Fruit fly (Drosophila melanogaster): ENCODE data around the gene CG14280.

The CG14280 gene

DNA sequence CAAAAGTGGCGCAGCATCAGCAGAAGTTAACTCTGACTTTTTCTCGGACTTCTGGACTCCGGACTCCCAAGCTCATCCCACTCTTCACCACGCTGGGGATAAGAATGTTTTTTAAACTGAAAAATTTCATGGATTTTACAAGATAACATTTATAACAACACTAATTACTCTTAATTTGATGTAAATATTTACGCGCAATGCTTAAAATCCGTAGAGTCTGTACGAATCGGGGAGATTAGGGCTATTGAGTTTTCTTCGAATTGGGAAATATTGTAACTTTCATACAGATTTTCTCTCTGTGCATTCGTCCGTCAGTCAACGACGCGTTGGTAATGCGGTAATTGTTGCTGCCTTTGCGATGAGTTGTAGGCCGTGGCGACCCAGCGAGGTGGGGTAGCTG, 25.7 kb downstream of the CG14280 start:
- TF ChIP-seq ovo (GFP tag; optimal IDR thresholded peaks at IDR 0.05) = no peak
- no peak for TF ChIP-seq CG14711 (tag; optimal IDR thresholded peaks at IDR 0.05)
- TF ChIP-seq Hr96 (GFP tag; optimal IDR thresholded peaks at IDR 0.05) = no peak
- TF ChIP-seq Crg-1 (GFP tag; optimal IDR thresholded peaks at IDR 0.05) = no peak
- TF ChIP-seq CG1620 (GFP tag; optimal IDR thresholded peaks at IDR 0.05) = no peak
- no peak for TF ChIP-seq CG33017 (tag; optimal IDR thresholded peaks at IDR 0.05)
- TF ChIP-seq CG11617 (GFP tag; optimal IDR thresholded peaks at IDR 0.05) = no peak
- no peak for TF ChIP-seq tj (GFP tag; optimal IDR thresholded peaks at IDR 0.05)
- TF ChIP-seq toe (GFP tag; optimal IDR thresholded peaks at IDR 0.05) = no peak
- TF ChIP-seq Mnt (GFP tag; optimal IDR thresholded peaks at IDR 0.05) = no peak

- TF ChIP-seq CG14711 (tag; optimal IDR thresholded peaks at IDR 0.05) (no peak), ovo (GFP tag; optimal IDR thresholded peaks at IDR 0.05) (no peak), CG5204 (GFP tag; optimal IDR thresholded peaks at IDR 0.05) (no peak), bab1 (GFP tag; optimal IDR thresholded peaks at IDR 0.05) (no peak), CG7101 (tag; optimal IDR thresholded peaks at IDR 0.05) (no peak), Crg-1 (GFP tag; optimal IDR thresholded peaks at IDR 0.05) (no peak), pad (GFP tag; optimal IDR thresholded peaks at IDR 0.05) (no peak), cnc (optimal IDR thresholded peaks at IDR 0.05) (no peak), toe (GFP tag; optimal IDR thresholded peaks at IDR 0.05) (no peak), CG33017 (tag; optimal IDR thresholded peaks at IDR 0.05) (no peak), kay (GFP tag; ENCODE audit: borderline replicate concordance) (no peak)
Measured at dm6 chr3R:19282832-19283231, 26.3 kb downstream of the CG14280 start.

DNA sequence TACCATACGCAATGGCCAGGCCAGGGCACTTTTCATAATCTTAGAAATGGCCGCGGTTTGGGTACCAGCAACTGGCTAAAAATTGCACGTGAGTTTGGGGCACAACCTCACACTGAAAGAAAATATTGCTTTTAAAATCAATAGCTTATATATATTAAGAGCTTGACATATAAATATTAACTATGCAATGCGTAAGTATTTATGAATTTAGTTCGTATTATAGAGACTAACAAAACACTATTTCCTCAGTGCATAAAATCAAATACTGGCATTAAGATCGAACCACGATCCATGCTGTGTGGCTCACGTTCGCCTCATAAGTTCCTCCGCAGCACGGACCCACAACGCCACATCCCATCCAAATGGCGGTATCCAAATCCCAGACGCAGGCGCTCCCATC, 26.9 kb downstream of the CG14280 start:
- TF ChIP-seq CG5204 (GFP tag; optimal IDR thresholded peaks at IDR 0.05) (no peak), Crg-1 (GFP tag; optimal IDR thresholded peaks at IDR 0.05) (no peak), CG1620 (GFP tag; optimal IDR thresholded peaks at IDR 0.05) (no peak), CG12768 (GFP tag; optimal IDR thresholded peaks at IDR 0.05) (no peak), CG14711 (tag; optimal IDR thresholded peaks at IDR 0.05) (no peak), cic (GFP tag; optimal IDR thresholded peaks at IDR 0.05) (no peak), Hr96 (GFP tag; optimal IDR thresholded peaks at IDR 0.05) (no peak), bab1 (GFP tag; optimal IDR thresholded peaks at IDR 0.05) (no peak), tj (GFP tag; optimal IDR thresholded peaks at IDR 0.05) (no peak), toe (GFP tag; optimal IDR thresholded peaks at IDR 0.05) (no peak), cnc (optimal IDR thresholded peaks at IDR 0.05) (no peak), pad (GFP tag; optimal IDR thresholded peaks at IDR 0.05) (no peak), CG7101 (tag; optimal IDR thresholded peaks at IDR 0.05) (no peak), ovo (GFP tag; optimal IDR thresholded peaks at IDR 0.05) (no peak), CG33017 (tag; optimal IDR thresholded peaks at IDR 0.05) (no peak), Clk (GFP tag; optimal IDR thresholded peaks at IDR 0.05) (no peak), CG11617 (GFP tag; optimal IDR thresholded peaks at IDR 0.05) (no peak)

- TF ChIP-seq pad (GFP tag; optimal IDR thresholded peaks at IDR 0.05) = no peak
- no peak for TF ChIP-seq tj (GFP tag; optimal IDR thresholded peaks at IDR 0.05)
- TF ChIP-seq toe (GFP tag; optimal IDR thresholded peaks at IDR 0.05) = no peak
- TF ChIP-seq CG12768 (GFP tag; optimal IDR thresholded peaks at IDR 0.05) = no peak
- TF ChIP-seq CG7101 (tag; optimal IDR thresholded peaks at IDR 0.05) = no peak
- TF ChIP-seq CG1620 (GFP tag; optimal IDR thresholded peaks at IDR 0.05) = no peak
- no peak for TF ChIP-seq CG11617 (GFP tag; optimal IDR thresholded peaks at IDR 0.05)
- no peak for TF ChIP-seq CG7045 (GFP tag; optimal IDR thresholded peaks at IDR 0.05)
- no peak for TF ChIP-seq Crg-1 (GFP tag; optimal IDR thresholded peaks at IDR 0.05)
- TF ChIP-seq Mnt (GFP tag; optimal IDR thresholded peaks at IDR 0.05) = no peak
- no peak for TF ChIP-seq CG14711 (tag; optimal IDR thresholded peaks at IDR 0.05)
Measured at dm6 chr3R:19286488-19286887, 29.9 kb downstream of the CG14280 start.

DNA sequence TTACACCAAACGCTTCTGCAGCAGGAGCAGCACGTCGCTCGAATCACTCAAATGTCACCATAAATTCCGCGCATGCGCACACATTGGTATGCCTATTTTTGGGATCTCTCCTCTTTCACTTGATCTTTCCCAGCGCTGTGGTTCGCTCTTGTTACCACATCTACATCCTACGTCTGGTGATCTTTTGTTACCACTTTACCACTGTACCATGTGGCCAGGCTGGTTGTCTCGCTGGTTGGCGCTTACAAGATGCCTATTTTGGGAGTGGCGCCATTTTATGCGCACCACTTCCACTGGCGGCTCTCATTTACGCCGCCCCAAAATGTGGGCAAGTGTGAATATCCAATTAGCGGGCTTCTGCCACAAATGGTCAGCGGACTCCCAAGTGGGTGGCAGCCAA, 31.1 kb downstream of the CG14280 start:
- TF ChIP-seq CG5204 (GFP tag; optimal IDR thresholded peaks at IDR 0.05) = no peak
- TF ChIP-seq Hr96 (GFP tag; optimal IDR thresholded peaks at IDR 0.05) = no peak
- no peak for TF ChIP-seq toe (GFP tag; optimal IDR thresholded peaks at IDR 0.05)
- no peak for TF ChIP-seq CG12768 (GFP tag; optimal IDR thresholded peaks at IDR 0.05)
- TF ChIP-seq pad (GFP tag; optimal IDR thresholded peaks at IDR 0.05) = no peak
- TF ChIP-seq CG14711 (tag; optimal IDR thresholded peaks at IDR 0.05) = no peak
- no peak for TF ChIP-seq Clk (GFP tag; optimal IDR thresholded peaks at IDR 0.05)
- no peak for TF ChIP-seq Mnt (GFP tag; optimal IDR thresholded peaks at IDR 0.05)
- TF ChIP-seq ovo (GFP tag; optimal IDR thresholded peaks at IDR 0.05) = no peak
- TF ChIP-seq CG7101 (tag; optimal IDR thresholded peaks at IDR 0.05) = no peak
- TF ChIP-seq cic (GFP tag; optimal IDR thresholded peaks at IDR 0.05) = no peak
- no peak for TF ChIP-seq CG1620 (GFP tag; optimal IDR thresholded peaks at IDR 0.05)
- no peak for TF ChIP-seq CG7045 (GFP tag; optimal IDR thresholded peaks at IDR 0.05)
- no peak for TF ChIP-seq bab1 (GFP tag; optimal IDR thresholded peaks at IDR 0.05)
- no peak for TF ChIP-seq CG11617 (GFP tag; optimal IDR thresholded peaks at IDR 0.05)
- no peak for TF ChIP-seq cnc (optimal IDR thresholded peaks at IDR 0.05)
- TF ChIP-seq Crg-1 (GFP tag; optimal IDR thresholded peaks at IDR 0.05) = no peak
- no peak for TF ChIP-seq tj (GFP tag; optimal IDR thresholded peaks at IDR 0.05)
- TF ChIP-seq CG33017 (tag; optimal IDR thresholded peaks at IDR 0.05) = no peak

- no peak for TF ChIP-seq CG7101 (tag; optimal IDR thresholded peaks at IDR 0.05)
- no peak for TF ChIP-seq Mnt (GFP tag; optimal IDR thresholded peaks at IDR 0.05)
- no peak for TF ChIP-seq CG12768 (GFP tag; optimal IDR thresholded peaks at IDR 0.05)
- TF ChIP-seq CG14711 (tag; optimal IDR thresholded peaks at IDR 0.05) = no peak
Measured at dm6 chr3R:19292971-19293370, 36.4 kb downstream of the CG14280 start.

dm6 chr3R:19293873-19294272, 37.3 kb downstream of the CG14280 start:
- no peak for TF ChIP-seq CG5204 (GFP tag; optimal IDR thresholded peaks at IDR 0.05)
- TF ChIP-seq cnc (optimal IDR thresholded peaks at IDR 0.05) = no peak
- no peak for TF ChIP-seq Hr96 (GFP tag; optimal IDR thresholded peaks at IDR 0.05)
- no peak for TF ChIP-seq CG11617 (GFP tag; optimal IDR thresholded peaks at IDR 0.05)
- no peak for TF ChIP-seq CG1620 (GFP tag; optimal IDR thresholded peaks at IDR 0.05)
- no peak for TF ChIP-seq CG14711 (tag; optimal IDR thresholded peaks at IDR 0.05)
- TF ChIP-seq toe (GFP tag; optimal IDR thresholded peaks at IDR 0.05) = no peak
- TF ChIP-seq tj (GFP tag; optimal IDR thresholded peaks at IDR 0.05) = no peak
- TF ChIP-seq Mnt (GFP tag; optimal IDR thresholded peaks at IDR 0.05) = no peak
- no peak for TF ChIP-seq cic (GFP tag; optimal IDR thresholded peaks at IDR 0.05)
- no peak for TF ChIP-seq kay (GFP tag; ENCODE audit: borderline replicate concordance)
- no peak for TF ChIP-seq bab1 (GFP tag; optimal IDR thresholded peaks at IDR 0.05)
- TF ChIP-seq pad (GFP tag; optimal IDR thresholded peaks at IDR 0.05) = no peak
- no peak for TF ChIP-seq CG33017 (tag; optimal IDR thresholded peaks at IDR 0.05)
- TF ChIP-seq Crg-1 (GFP tag; optimal IDR thresholded peaks at IDR 0.05) = no peak
- no peak for TF ChIP-seq CG12768 (GFP tag; optimal IDR thresholded peaks at IDR 0.05)
- TF ChIP-seq CG7045 (GFP tag; optimal IDR thresholded peaks at IDR 0.05) = no peak
- TF ChIP-seq ovo (GFP tag; optimal IDR thresholded peaks at IDR 0.05) = no peak
- no peak for TF ChIP-seq Clk (GFP tag; optimal IDR thresholded peaks at IDR 0.05)
- no peak for TF ChIP-seq CG7101 (tag; optimal IDR thresholded peaks at IDR 0.05)

Measured in whole organism, adult.